Fruit fly (Drosophila melanogaster) whole organism, embryonic: ENCODE measurements around the gene CG8142.

Experiments used
- Aef1 ChIP-seq: fragments of 200-800 bp; sonication (Bioruptor generic); IDR thresholded peaks from 3 replicates; pipeline ENCODE4 v1.3.6; 2022; ENCODE audit warnings: missing biosample characterization, missing genetic modification characterization
- Atf-2 ChIP-seq: fragments of 200-800 bp; sonication (Bioruptor generic); optimal IDR thresholded peaks from 2 replicates; lab custom pipeline; 2016; ENCODE audit warnings: missing biosample characterization, missing genetic modification characterization
- CG10209 ChIP-seq: fragments of 200-800 bp; sonication (Bioruptor generic); optimal IDR thresholded peaks from 3 replicates; lab custom pipeline; 2017; ENCODE audit warnings: missing biosample characterization, mild to moderate bottlenecking, missing genetic modification characterization, missing genetic modification reagents
- CG10274 ChIP-seq: fragments of 200-800 bp; sonication (Bioruptor generic); optimal IDR thresholded peaks from 3 replicates; lab custom pipeline; 2017; ENCODE audit warnings: missing biosample characterization, mild to moderate bottlenecking, missing genetic modification characterization
- CG10321 ChIP-seq: fragments of 200-800 bp; sonication (Bioruptor generic); IDR thresholded peaks from 2 replicates; pipeline ENCODE4 v1.3.6; 2022; ENCODE audit warnings: missing biosample characterization, missing genetic modification characterization
- CG12155 ChIP-seq: fragments of 200-800 bp; sonication (Bioruptor generic); optimal IDR thresholded peaks from 3 replicates; lab custom pipeline; 2016; ENCODE audit warnings: missing biosample characterization, missing genetic modification characterization
- CG15601 ChIP-seq: fragments of 200-800 bp; sonication (Bioruptor generic); optimal IDR thresholded peaks from 3 replicates; lab custom pipeline; 2019; ENCODE audit warnings: missing biosample characterization, mild to moderate bottlenecking, missing genetic modification characterization, moderate library complexity
- CG1647 ChIP-seq: fragments of 200-800 bp; sonication (Bioruptor generic); optimal IDR thresholded peaks from 3 replicates; lab custom pipeline; 2016; ENCODE audit warnings: missing biosample characterization, missing genetic modification characterization
- CG17186 ChIP-seq: fragments of 200-800 bp; sonication (Bioruptor generic); optimal IDR thresholded peaks from 3 replicates; lab custom pipeline; 2017; ENCODE audit warnings: missing biosample characterization, missing genetic modification reagents, missing genetic modification characterization
- CG18011 ChIP-seq: fragments of 200-800 bp; sonication (Bioruptor generic); optimal IDR thresholded peaks from 2 replicates; lab custom pipeline; 2017; ENCODE audit warnings: missing biosample characterization, missing genetic modification characterization, mild to moderate bottlenecking, moderate library complexity, missing genotype
- CG2116 ChIP-seq: fragments of 200-800 bp; sonication (Bioruptor generic); optimal IDR thresholded peaks from 3 replicates; lab custom pipeline; 2018; ENCODE audit warnings: missing biosample characterization, mild to moderate bottlenecking, missing genetic modification characterization
- CG30431 ChIP-seq: fragments of 200-800 bp; sonication (Bioruptor generic); optimal IDR thresholded peaks from 2 replicates; lab custom pipeline; 2017; ENCODE audit warnings: missing biosample characterization, missing genetic modification characterization
- CG31388 ChIP-seq: fragments of 200-800 bp; sonication (Bioruptor generic); optimal IDR thresholded peaks from 2 replicates; lab custom pipeline; 2016; ENCODE audit warnings: missing biosample characterization, missing genetic modification characterization
- CG3163 ChIP-seq: fragments of 200-800 bp; sonication (Bioruptor generic); optimal IDR thresholded peaks from 3 replicates; lab custom pipeline; 2016; ENCODE audit warnings: missing biosample characterization, missing genetic modification characterization
- CG34422 ChIP-seq: fragments of 200-800 bp; sonication (Bioruptor generic); IDR thresholded peaks from 3 replicates; pipeline ENCODE4 v1.3.6; 2022; ENCODE audit warnings: missing biosample characterization, missing genetic modification characterization
- CG4617 ChIP-seq: fragments of 200-800 bp; sonication (Bioruptor generic); optimal IDR thresholded peaks from 3 replicates; lab custom pipeline; 2016; ENCODE audit warnings: missing biosample characterization, missing genetic modification characterization, borderline replicate concordance
- CG6175 ChIP-seq: fragments of 200-800 bp; sonication (Bioruptor generic); IDR thresholded peaks from 3 replicates; pipeline ENCODE4 v1.3.6; 2022; ENCODE audit warnings: missing biosample characterization, missing genetic modification characterization
- CG6654 ChIP-seq: fragments of 200-800 bp; sonication (Bioruptor generic); optimal IDR thresholded peaks from 2 replicates; lab custom pipeline; 2017; ENCODE audit warnings: missing biosample characterization, mild to moderate bottlenecking, missing genetic modification characterization
- CG8388 ChIP-seq: fragments of 200-800 bp; sonication (Bioruptor generic); optimal IDR thresholded peaks from 2 replicates; lab custom pipeline; 2019; ENCODE audit warnings: missing biosample characterization, mild to moderate bottlenecking, missing genetic modification characterization, moderate library complexity
- CG8478 ChIP-seq: fragments of >200 bp; optimal IDR thresholded peaks from 2 replicates; lab custom pipeline; 2018
- CG8924 ChIP-seq: fragments of 200-800 bp; optimal IDR thresholded peaks from 3 replicates; lab custom pipeline; 2019; ENCODE audit warnings: missing biosample characterization, mild to moderate bottlenecking, missing genetic modification characterization, moderate library complexity
- Drgx ChIP-seq: fragments of 200-800 bp; sonication (Bioruptor generic); IDR thresholded peaks from 2 replicates; pipeline ENCODE4 v1.3.6; 2022; ENCODE audit warnings: missing biosample characterization, missing genetic modification characterization
- E2f1 ChIP-seq: fragments of 200-800 bp; sonication (Bioruptor generic); IDR thresholded peaks from 2 replicates; pipeline ENCODE4 v1.3.6; 2022; ENCODE audit warnings: missing biosample characterization, missing genetic modification characterization
- HLH54F ChIP-seq: fragments of 200-800 bp; sonication (Bioruptor generic); optimal IDR thresholded peaks from 3 replicates; lab custom pipeline; 2016; ENCODE audit warnings: missing biosample characterization, missing genetic modification characterization
- MESR4 ChIP-seq: fragments of 200-800 bp; sonication (Bioruptor generic); optimal IDR thresholded peaks from 2 replicates; lab custom pipeline; 2018; ENCODE audit warnings: missing biosample characterization, mild to moderate bottlenecking, missing genetic modification characterization, moderate library complexity
- MTF-1 ChIP-seq: fragments of 200-800 bp; sonication (Bioruptor generic); optimal IDR thresholded peaks from 2 replicates; lab custom pipeline; 2018; ENCODE audit warnings: missing biosample characterization, mild to moderate bottlenecking, missing genetic modification characterization, borderline replicate concordance
- Med ChIP-seq: fragments of 200-800 bp; sonication (Bioruptor generic); peaks from one replicate; lab custom pipeline; 2016; ENCODE audit warnings: missing biosample characterization, missing genetic modification characterization, mild to moderate bottlenecking, inconsistent platforms, moderate library complexity
- NFAT ChIP-seq: fragments of 200-800 bp; sonication (Bioruptor generic); IDR thresholded peaks from 2 replicates; pipeline ENCODE4 v1.3.6; 2022; ENCODE audit warnings: missing biosample characterization, missing genetic modification characterization
- Nf-YC ChIP-seq: fragments of 200-800 bp; optimal IDR thresholded peaks from 3 replicates; lab custom pipeline; 2019; ENCODE audit warnings: missing biosample characterization, mild to moderate bottlenecking, missing genetic modification characterization, moderate library complexity
- Ssrp ChIP-seq: fragments of 200-800 bp; sonication (Bioruptor generic); optimal IDR thresholded peaks from 2 replicates; lab custom pipeline; 2018; ENCODE audit warnings: missing biosample characterization, mild to moderate bottlenecking, missing genetic modification characterization, moderate library complexity
- Trl ChIP-seq, 3 experiments: fragments of >200 bp in 2 of 3; fragments of 200-800 bp in 1 of 3; sonication (Bioruptor generic) in 1 of 3; optimal IDR thresholded peaks; 2 replicates in 1 of 3; 3 replicates in 2 of 3; lab custom pipeline; 2016 to 2017; ENCODE audit warnings: missing biosample characterization in 1 of 3, missing genetic modification characterization in 1 of 3
- bigmax ChIP-seq: fragments of 200-800 bp; sonication (Bioruptor generic); optimal IDR thresholded peaks from 2 replicates; lab custom pipeline; 2018; ENCODE audit warnings: missing biosample characterization, mild to moderate bottlenecking, missing genetic modification characterization
- bsh ChIP-seq, 2 experiments: fragments of 200-800 bp; sonication (Bioruptor generic); optimal IDR thresholded peaks; 2 replicates each; lab custom pipeline; 2017 to 2018; ENCODE audit warnings: mild to moderate bottlenecking in 2 of 2, missing biosample characterization in 2 of 2, missing genetic modification characterization in 2 of 2, moderate library complexity in 1 of 2
- crc ChIP-seq: fragments of 200-800 bp; sonication (Bioruptor generic); optimal IDR thresholded peaks from 2 replicates; lab custom pipeline; 2016; ENCODE audit warnings: missing biosample characterization, missing genetic modification characterization
- crol ChIP-seq: fragments of 200-800 bp; sonication (Bioruptor generic); IDR thresholded peaks from 2 replicates; pipeline ENCODE4 v1.3.6; 2022; ENCODE audit warnings: missing biosample characterization, missing genetic modification characterization
- cwo ChIP-seq: fragments of 200-800 bp; sonication (Bioruptor generic); optimal IDR thresholded peaks from 3 replicates; lab custom pipeline; 2017; ENCODE audit warnings: missing biosample characterization, missing genetic modification characterization, mild to moderate bottlenecking, moderate library complexity, missing genetic modification reagents
- dmrt99B ChIP-seq: fragments of 200-800 bp; sonication (Bioruptor generic); optimal IDR thresholded peaks from 2 replicates; lab custom pipeline; 2018; ENCODE audit warnings: missing biosample characterization, mild to moderate bottlenecking, missing genetic modification characterization, moderate library complexity
- gfzf ChIP-seq: fragments of 200-800 bp; sonication (Bioruptor generic); optimal IDR thresholded peaks from 2 replicates; lab custom pipeline; 2016; ENCODE audit warnings: missing biosample characterization, mild to moderate bottlenecking, missing genetic modification characterization, moderate library complexity
- hbn ChIP-seq: fragments of 200-800 bp; sonication (Bioruptor generic); IDR thresholded peaks from 2 replicates; pipeline ENCODE4 v1.3.6; 2022; ENCODE audit warnings: missing biosample characterization, missing genetic modification characterization; ENCODE audit not compliant: partially characterized antibody
- insv ChIP-seq, 2 experiments: fragments of 200-800 bp; sonication (Bioruptor generic); optimal IDR thresholded peaks; 3 replicates each; lab custom pipeline; 2016 to 2018; ENCODE audit warnings: missing biosample characterization in 2 of 2, missing genetic modification characterization in 2 of 2
- kah ChIP-seq: fragments of 200-800 bp; sonication (Bioruptor generic); optimal IDR thresholded peaks from 2 replicates; lab custom pipeline; 2018; ENCODE audit warnings: missing biosample characterization, mild to moderate bottlenecking, missing genetic modification characterization
- kni ChIP-seq: fragments of 200-800 bp; sonication (Bioruptor generic); optimal IDR thresholded peaks from 3 replicates; lab custom pipeline; 2017; ENCODE audit warnings: mild to moderate bottlenecking, missing biosample characterization, missing genetic modification reagents, missing genetic modification characterization
- lab ChIP-seq: fragments of 200-800 bp; sonication (Bioruptor generic); optimal IDR thresholded peaks from 3 replicates; lab custom pipeline; 2017; ENCODE audit warnings: missing biosample characterization, missing genetic modification characterization, mild to moderate bottlenecking, moderate library complexity, missing genetic modification reagents
- lbe ChIP-seq: fragments of 200-800 bp; sonication (Bioruptor generic); optimal IDR thresholded peaks from 2 replicates; lab custom pipeline; 2016; ENCODE audit warnings: missing biosample characterization, mild to moderate bottlenecking, missing genetic modification characterization
- nom ChIP-seq: fragments of 200-800 bp; sonication (Bioruptor generic); optimal IDR thresholded peaks from 2 replicates; lab custom pipeline; 2017; ENCODE audit warnings: missing biosample characterization, missing genetic modification characterization, mild to moderate bottlenecking, moderate library complexity, missing genetic modification reagents
- run ChIP-seq: fragments of 200-800 bp; sonication (Bioruptor generic); optimal IDR thresholded peaks from 3 replicates; lab custom pipeline; 2018; ENCODE audit warnings: missing biosample characterization, mild to moderate bottlenecking, missing genetic modification characterization
- tll ChIP-seq, 2 experiments: fragments of 200-800 bp in 1 of 2; fragments of >200 bp in 1 of 2; sonication (Bioruptor generic) in 1 of 2; optimal IDR thresholded peaks; 2 replicates each; lab custom pipeline; 2017 to 2019; ENCODE audit warnings: missing biosample characterization in 2 of 2, missing genetic modification characterization in 2 of 2, mild to moderate bottlenecking in 1 of 2, moderate library complexity in 1 of 2
- vnd ChIP-seq: fragments of 200-800 bp; sonication (Bioruptor generic); IDR thresholded peaks from 3 replicates; pipeline ENCODE4 v1.3.6; 2022; ENCODE audit warnings: missing biosample characterization, missing genetic modification characterization; ENCODE audit not compliant: partially characterized antibody

CG8142 gene

DNA sequence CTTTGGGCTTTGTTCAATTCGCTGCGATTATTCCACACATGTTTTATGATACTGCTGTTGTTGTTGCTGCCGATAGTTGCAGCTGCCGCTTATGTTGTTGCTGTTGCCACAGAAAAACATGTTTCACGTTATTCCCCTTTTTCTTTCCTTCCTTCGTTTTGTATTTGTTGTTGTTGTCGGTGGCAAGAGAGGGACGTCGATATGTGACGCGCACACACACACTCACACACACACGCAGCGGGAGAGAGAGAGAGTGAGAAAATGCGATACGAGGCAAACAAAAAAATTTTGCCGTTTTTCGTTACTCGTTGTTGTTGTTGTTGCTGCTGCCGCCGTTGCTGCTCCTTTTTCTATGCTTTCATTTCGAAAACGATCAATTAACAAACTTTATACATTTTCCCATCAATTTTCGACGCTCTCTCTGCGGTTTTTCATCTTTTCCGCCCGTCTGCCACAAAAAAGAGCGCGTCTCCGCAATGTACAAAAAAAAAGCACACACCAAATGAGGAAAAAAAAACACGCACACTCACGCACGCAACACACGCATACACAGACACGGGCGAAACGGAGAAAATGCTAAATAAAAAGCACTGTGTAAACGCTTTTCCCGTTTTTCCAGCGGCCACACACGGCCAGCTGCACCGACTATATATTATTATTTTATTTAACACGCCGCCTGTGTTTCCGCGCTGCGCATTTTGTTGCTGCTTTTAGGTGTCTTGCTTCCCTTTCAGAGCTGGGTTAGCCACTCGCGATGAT is 42.1 kb upstream of the CG8142 start (continued):
- TF ChIP-seq tll (GFP tag; optimal IDR thresholded peaks at IDR 0.05; lab: Kevin White, UChicago), result no peak
- peak; percentile 95 for TF ChIP-seq nom
- TF ChIP-seq E2f1, result no peak
- no peak for TF ChIP-seq lab
- no peak for TF ChIP-seq kah
- no peak for TF ChIP-seq CG18011 (GFP tag; lab: Kevin White, UChicago)
- TF ChIP-seq CG10274 (GFP tag; lab: Kevin White, UChicago), result no peak
- no peak for TF ChIP-seq CG31388
- TF ChIP-seq Drgx, result peak; percentile 67
- TF ChIP-seq CG4617 (GFP tag; lab: Kevin White, UChicago), result peak; percentile 12
- TF ChIP-seq hbn (GFP tag; lab: Robert Waterston, UW), result no peak
- TF ChIP-seq CG8924 (tag; lab: Kevin White, UChicago), result peak; percentile 71
- TF ChIP-seq CG8388 (GFP tag; lab: Kevin White, UChicago), result no peak
- TF ChIP-seq Aef1, result peak; percentile 10; the same call in 1 of the 3 replicates
- TF ChIP-seq Trl (optimal IDR thresholded peaks at IDR 0.05; lab: Kevin White, UChicago), result peak; percentile 52 to 87
- peak; percentile 18 for TF ChIP-seq Trl (GFP tag; optimal IDR thresholded peaks at IDR 0.05; lab: Kevin White, UChicago)
- peak; percentile 86 for TF ChIP-seq CG6175
- TF ChIP-seq Nf-YC (tag; lab: Kevin White, UChicago), result peak; percentile 15
- no peak for TF ChIP-seq CG30431 (GFP tag; lab: Kevin White, UChicago)
- TF ChIP-seq crc, result no peak
- no peak for TF ChIP-seq CG2116 (GFP tag; lab: Kevin White, UChicago)
- no peak for TF ChIP-seq gfzf (GFP tag; lab: Kevin White, UChicago)
- TF ChIP-seq insv (GFP tag; optimal IDR thresholded peaks at IDR 0.05; lab: Kevin White, UChicago), result peak in 1 of 2 experiments; percentile 90
- no peak for TF ChIP-seq CG8478 (lab: Kevin White, UChicago)
- peak; percentile 91 for TF ChIP-seq CG10321 (GFP tag; lab: Robert Waterston, UW)
- no peak for TF ChIP-seq CG10209 (GFP tag; lab: Kevin White, UChicago)
- no peak for TF ChIP-seq CG1647 (GFP tag; lab: Kevin White, UChicago)
- TF ChIP-seq CG34422 (GFP tag; lab: Robert Waterston, UW), result no peak
- peak; percentile 79 for TF ChIP-seq bigmax (GFP tag; lab: Kevin White, UChicago)
- TF ChIP-seq CG3163 (GFP tag; lab: Kevin White, UChicago), result peak; percentile 91
- no peak for TF ChIP-seq Ssrp (tag; lab: Kevin White, UChicago)
- TF ChIP-seq run (tag; lab: Kevin White, UChicago), result no peak
- TF ChIP-seq lbe (GFP tag; lab: Kevin White, UChicago), result no peak
- peak; percentile 78 for TF ChIP-seq Med (GFP tag; lab: Kevin White, UChicago)
- peak; percentile 21 for TF ChIP-seq CG15601 (tag; lab: Kevin White, UChicago)
- TF ChIP-seq kni (GFP tag; lab: Kevin White, UChicago), result no peak
- TF ChIP-seq vnd (GFP tag; lab: Robert Waterston, UW), result no peak
- no peak for TF ChIP-seq MTF-1 (GFP tag; lab: Kevin White, UChicago)
- peak; percentile 96 for TF ChIP-seq CG17186 (GFP tag; lab: Kevin White, UChicago)
- no peak for TF ChIP-seq cwo
- peak; percentile 33; the same call in 1 of the 2 replicates for TF ChIP-seq NFAT (GFP tag; lab: Robert Waterston, UW)
- TF ChIP-seq bsh (GFP tag; optimal IDR thresholded peaks at IDR 0.05; lab: Kevin White, UChicago), result peak in 1 of 2 experiments; percentile 81
- TF ChIP-seq MESR4, result peak; percentile 73
- TF ChIP-seq HLH54F, result no peak
- no peak for TF ChIP-seq dmrt99B (tag; lab: Kevin White, UChicago)
- no peak for TF ChIP-seq CG6654
- no peak for TF ChIP-seq CG12155 (GFP tag; lab: Kevin White, UChicago)
- TF ChIP-seq Atf-2, result no peak
- peak; percentile 23; the same call in 1 of the 2 replicates for TF ChIP-seq crol (GFP tag; lab: Robert Waterston, UW)
